Worm (Caenorhabditis elegans): ENCODE measurements around the gene snr-6.

Gene snr-6

DNA sequence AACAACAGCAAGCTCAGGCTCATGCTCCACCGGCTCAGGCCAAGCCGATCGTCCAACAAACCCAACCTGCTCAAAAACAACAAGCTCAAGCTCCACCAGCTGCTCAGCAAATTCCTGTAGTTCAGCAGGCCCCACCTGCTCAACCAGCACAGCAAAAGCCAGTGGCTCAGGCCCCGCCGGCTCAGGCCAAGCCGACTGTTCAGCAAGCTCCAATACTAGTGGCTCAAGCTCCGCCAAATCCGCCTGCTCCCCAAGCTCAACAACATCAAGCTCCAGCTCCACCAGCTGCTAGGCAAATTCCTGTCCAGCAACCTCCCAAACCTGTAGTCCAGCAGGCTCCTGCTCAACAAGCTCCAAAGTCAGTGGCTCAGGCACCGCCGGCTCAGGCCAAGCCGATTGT is 40.4 kb upstream of the snr-6 start:
- TF ChIP-seq ztf-1 (GFP tag; conservative IDR thresholded peaks at IDR 0.05) = 0 out of 2 replicates have a peak, but pooled peaks have one; percentile 8
- TF ChIP-seq lin-11 (tag; optimal IDR thresholded peaks at IDR 0.05) = no peak

DNA sequence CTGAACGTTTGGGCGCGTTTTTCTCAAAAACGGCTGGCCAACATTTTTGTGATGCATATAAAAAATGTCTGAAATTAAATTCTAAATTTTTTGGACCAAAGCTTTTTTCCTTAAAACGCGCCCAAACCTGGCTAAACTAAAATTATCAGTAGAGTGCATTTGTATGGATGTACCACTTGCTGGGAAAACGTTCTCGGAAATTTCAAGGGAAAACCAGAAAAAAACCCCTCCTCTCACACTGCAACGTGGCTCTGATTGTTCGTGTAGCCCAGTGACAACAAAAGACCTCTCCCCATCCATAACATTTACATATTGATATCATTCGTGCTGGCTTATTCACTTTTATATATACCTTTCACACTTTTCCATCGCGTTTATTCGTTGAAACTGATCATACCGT is 39.4 kb upstream of the snr-6 start, which contains the start of gene Y49E10.29:
Y49E10.29 (plus strand) TSS at position 301 of the 400 bp plus-strand sequence.
- no peak for TF ChIP-seq sma-9 (GFP tag; optimal IDR thresholded peaks at IDR 0.05)
- TF ChIP-seq sma-9 (tag; optimal IDR thresholded peaks at IDR 0.05) = no peak
- no peak for TF ChIP-seq elt-3 (tag; optimal IDR thresholded peaks at IDR 0.05)
- no peak for TF ChIP-seq unc-39 (tag; optimal IDR thresholded peaks at IDR 0.05)

DNA sequence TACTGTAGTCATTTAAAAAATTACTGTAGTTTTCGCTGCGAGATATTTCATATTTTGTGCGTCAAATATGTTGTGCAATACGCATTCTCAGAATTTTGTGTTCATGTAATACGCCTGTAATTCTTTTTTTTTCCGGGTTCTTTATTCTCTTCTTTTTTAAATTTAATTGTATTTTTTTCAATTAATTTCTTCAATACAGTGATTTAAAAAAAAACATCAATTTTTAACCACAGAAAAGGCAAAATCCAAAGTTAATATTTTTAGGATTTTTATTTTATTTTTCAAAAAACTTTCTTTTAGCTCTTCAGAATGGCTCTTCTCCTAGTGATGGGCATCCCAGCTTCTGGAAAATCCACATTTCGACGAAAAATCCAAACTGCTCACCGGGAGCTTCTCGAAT is 36.9 kb upstream of the snr-6 start, which contains the start of gene pstk-1:
pstk-1 (plus strand) TSS at position 301 of the 400 bp plus-strand sequence.
- no peak for TF ChIP-seq ceh-16 (tag; optimal IDR thresholded peaks at IDR 0.05)
- TF ChIP-seq snpc-4 (tag; optimal IDR thresholded peaks at IDR 0.05) = no peak
- no peak for TF ChIP-seq lsy-2 (tag; optimal IDR thresholded peaks at IDR 0.05)
- TF ChIP-seq blmp-1 (tag; optimal IDR thresholded peaks at IDR 0.05; ENCODE audit: insufficient read depth) = no peak
- no peak for TF ChIP-seq nhr-237 (tag; optimal IDR thresholded peaks at IDR 0.05)
- TF ChIP-seq nhr-21 (tag; optimal IDR thresholded peaks at IDR 0.05) = no peak
- no peak for TF ChIP-seq elt-1 (tag; optimal IDR thresholded peaks at IDR 0.05)

DNA sequence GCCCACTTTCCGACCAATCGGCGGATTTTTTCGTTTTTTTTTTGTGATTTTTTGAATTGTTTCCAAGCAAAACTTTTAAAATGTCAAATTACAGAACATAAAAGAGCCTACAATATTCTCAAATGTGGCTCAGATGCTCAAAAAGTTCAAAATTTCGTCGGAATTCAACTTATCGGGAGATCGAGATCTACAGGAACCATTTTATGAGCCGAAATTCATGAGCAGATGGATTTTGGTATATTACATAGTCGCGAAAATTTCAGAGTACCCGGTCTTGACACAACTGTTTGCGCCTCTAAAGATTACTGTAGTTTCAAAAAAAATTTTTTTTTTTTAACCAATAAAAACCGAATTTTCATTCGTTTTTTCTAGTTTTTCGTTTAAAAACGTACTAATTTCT is 29.5 kb upstream of the snr-6 start:
- no peak for TF ChIP-seq nhr-12 (tag; optimal IDR thresholded peaks at IDR 0.05)
- no peak for TF ChIP-seq crh-2 (tag; optimal IDR thresholded peaks at IDR 0.05)
- TF ChIP-seq ztf-1 (GFP tag; conservative IDR thresholded peaks at IDR 0.05) = no peak
- TF ChIP-seq blmp-1 (tag; optimal IDR thresholded peaks at IDR 0.05; ENCODE audit: insufficient read depth) = no peak

DNA sequence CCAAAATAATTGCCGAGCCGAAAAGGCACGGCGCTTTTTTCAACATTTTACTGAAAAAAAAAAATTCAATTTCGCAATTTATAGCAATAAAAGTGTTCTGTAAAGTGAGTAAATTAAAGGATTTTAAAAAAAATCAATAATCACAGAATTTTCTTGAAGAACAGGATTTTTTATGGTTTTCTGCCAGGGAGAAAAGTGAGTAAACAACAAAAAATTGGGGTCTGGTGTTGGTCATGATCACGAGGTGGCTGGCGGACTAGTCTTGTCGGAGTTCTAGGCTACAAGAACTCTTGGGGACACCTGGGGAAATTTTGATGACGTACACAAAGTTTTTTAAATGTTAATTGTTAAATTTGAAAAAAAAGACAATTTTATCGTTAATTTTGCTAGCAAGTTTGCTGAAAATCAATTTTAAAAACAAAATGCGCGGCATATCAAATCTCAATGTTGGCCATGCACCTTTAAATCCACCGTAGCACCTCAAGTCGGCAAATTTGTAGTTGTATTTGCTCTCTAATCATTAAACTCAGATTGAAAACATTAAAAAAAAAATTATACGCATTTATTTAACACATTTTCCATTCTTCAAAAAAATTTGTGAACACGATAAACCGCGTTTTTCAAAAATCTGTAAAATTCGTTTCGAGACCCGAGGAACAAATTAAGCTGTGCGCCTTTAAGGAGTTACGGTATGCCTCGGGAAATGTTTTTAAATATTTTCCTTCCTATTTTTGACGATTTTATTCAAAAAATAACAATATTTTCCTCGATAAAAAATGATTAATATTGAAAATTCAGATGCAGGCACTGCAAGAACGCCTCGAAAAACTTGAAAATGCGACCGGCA is 27.6 kb upstream of the snr-6 start, which contains the start of the genes scav-3 and Y49E10.21:
scav-3 (minus strand) TSS at position 50 of the 847 bp plus-strand sequence.
Y49E10.21 (plus strand) TSS at position 797 of the 847 bp plus-strand sequence.
- TF ChIP-seq unc-62 (GFP tag; optimal IDR thresholded peaks at IDR 0.05) (no peak), snpc-4 (tag; optimal IDR thresholded peaks at IDR 0.05) (no peak), dmd-4 (tag; optimal IDR thresholded peaks at IDR 0.05) (no peak), nhr-10 (tag; optimal IDR thresholded peaks at IDR 0.05) (no peak), aly-2 (tag; optimal IDR thresholded peaks at IDR 0.05) (no peak), egl-27 (tag; optimal IDR thresholded peaks at IDR 0.05) (no peak), sma-3 (GFP tag; optimal IDR thresholded peaks at IDR 0.05) (no peak), ztf-4 (tag; optimal IDR thresholded peaks at IDR 0.05) (no peak), gmeb-1 (tag; optimal IDR thresholded peaks at IDR 0.05) (peak; percentile 14), elt-3 (tag; optimal IDR thresholded peaks at IDR 0.05) (no peak), Y55F3AM.14 (GFP tag; optimal IDR thresholded peaks at IDR 0.05) (no peak), lsy-2 (tag; optimal IDR thresholded peaks at IDR 0.05) (peak in 1 of 2 experiments; percentile 58), nhr-6 (tag; optimal IDR thresholded peaks at IDR 0.05) (no peak), elt-1 (tag; optimal IDR thresholded peaks at IDR 0.05) (no peak), fos-1 (tag; optimal IDR thresholded peaks at IDR 0.05) (peak; percentile 59), ama-1 (optimal IDR thresholded peaks at IDR 0.05) (no peak), sem-4 (tag; optimal IDR thresholded peaks at IDR 0.05) (peak; percentile 35), alr-1 (tag; optimal IDR thresholded peaks at IDR 0.05) (no peak), lin-39 (tag; optimal IDR thresholded peaks at IDR 0.05) (no peak), lin-11 (tag; optimal IDR thresholded peaks at IDR 0.05) (no peak), mbf-1 (tag; optimal IDR thresholded peaks at IDR 0.05) (no peak), lin-13 (GFP tag; optimal IDR thresholded peaks at IDR 0.05) (no peak), ceh-16 (tag; optimal IDR thresholded peaks at IDR 0.05) (no peak), nhr-11 (tag; optimal IDR thresholded peaks at IDR 0.05) (no peak), ZK546.5 (tag; optimal IDR thresholded peaks at IDR 0.05) (no peak), blmp-1 (tag; optimal IDR thresholded peaks at IDR 0.05; ENCODE audit: insufficient read depth) (no peak), unc-55 (GFP tag; optimal IDR thresholded peaks at IDR 0.05) (peak; percentile 28), crh-2 (tag; optimal IDR thresholded peaks at IDR 0.05) (peak; percentile 52), ztf-11 (tag; optimal IDR thresholded peaks at IDR 0.05) (no peak), peb-1 (tag; optimal IDR thresholded peaks at IDR 0.05) (no peak), nhr-237 (tag; optimal IDR thresholded peaks at IDR 0.05) (no peak), nhr-77 (tag; optimal IDR thresholded peaks at IDR 0.05) (no peak), nhr-21 (tag; optimal IDR thresholded peaks at IDR 0.05) (no peak), nhr-12 (tag; optimal IDR thresholded peaks at IDR 0.05) (no peak), ztf-1 (GFP tag; conservative IDR thresholded peaks at IDR 0.05) (no peak), C34F6.9 (tag; optimal IDR thresholded peaks at IDR 0.05) (peak; percentile 70), sma-9 (GFP tag; optimal IDR thresholded peaks at IDR 0.05) (no peak), sma-9 (tag; optimal IDR thresholded peaks at IDR 0.05) (no peak), zag-1 (tag; optimal IDR thresholded peaks at IDR 0.05) (no peak), R02D3.7 (tag; optimal IDR thresholded peaks at IDR 0.05) (no peak), skn-1 (tag; optimal IDR thresholded peaks at IDR 0.05) (peak; percentile 35)

Data from whole organism, L2 larva.